Fruit fly (Drosophila melanogaster) whole organism, embryonic: ENCODE data around the gene natalisin.

Source experiments
- Antp ChIP-seq: fragments of 200-800 bp; sonication (Bioruptor generic); optimal IDR thresholded peaks from 3 replicates; lab custom pipeline; 2016; ENCODE audit warnings: missing biosample characterization, missing genetic modification characterization
- Asciz ChIP-seq: fragments of 200-800 bp; sonication (Bioruptor generic); optimal IDR thresholded peaks from 2 replicates; lab custom pipeline; 2017; ENCODE audit warnings: missing biosample characterization, mild to moderate bottlenecking, missing genetic modification characterization, missing genetic modification reagents
- CG1024 ChIP-seq: fragments of 200-800 bp; sonication (Bioruptor generic); IDR thresholded peaks from 2 replicates; pipeline ENCODE4 v1.3.6; 2022; ENCODE audit warnings: missing biosample characterization, missing genetic modification characterization
- CG11085 ChIP-seq: fragments of 200-800 bp; sonication (Bioruptor generic); IDR thresholded peaks from 2 replicates; pipeline ENCODE4 v1.3.6; 2022; ENCODE audit warnings: missing biosample characterization, missing genetic modification characterization
- CG11723 ChIP-seq: fragments of 200-800 bp; sonication (Bioruptor generic); optimal IDR thresholded peaks from 2 replicates; lab custom pipeline; 2017; ENCODE audit warnings: missing biosample characterization, mild to moderate bottlenecking, missing genetic modification characterization
- CG13287 ChIP-seq: fragments of 200-800 bp; sonication (Bioruptor generic); IDR thresholded peaks from 2 replicates; pipeline ENCODE4 v1.3.6; 2022; ENCODE audit warnings: missing biosample characterization, missing genetic modification characterization; ENCODE audit not compliant: partially characterized antibody
- CG15073 ChIP-seq: fragments of 200-800 bp; sonication (Bioruptor generic); optimal IDR thresholded peaks from 2 replicates; lab custom pipeline; 2016; ENCODE audit warnings: missing biosample characterization, missing genetic modification characterization
- CG1647 ChIP-seq: fragments of 200-800 bp; sonication (Bioruptor generic); optimal IDR thresholded peaks from 3 replicates; lab custom pipeline; 2016; ENCODE audit warnings: missing biosample characterization, missing genetic modification characterization
- CG16779 ChIP-seq: fragments of 200-800 bp; sonication (Bioruptor generic); IDR thresholded peaks from 2 replicates; pipeline ENCODE4 v1.3.6; 2022; ENCODE audit warnings: missing biosample characterization, missing genetic modification characterization
- CG17361 ChIP-seq: fragments of 200-800 bp; sonication (Bioruptor generic); IDR thresholded peaks from 3 replicates; pipeline ENCODE4 v1.3.6; 2022; ENCODE audit warnings: missing biosample characterization, missing genetic modification characterization
- CG17568 ChIP-seq: fragments of 200-800 bp; sonication (Bioruptor generic); optimal IDR thresholded peaks from 2 replicates; lab custom pipeline; 2018; ENCODE audit warnings: missing biosample characterization, mild to moderate bottlenecking, missing genetic modification characterization, moderate library complexity
- CG18262 ChIP-seq: fragments of 200-800 bp; optimal IDR thresholded peaks from 3 replicates; lab custom pipeline; 2019; ENCODE audit warnings: missing biosample characterization, mild to moderate bottlenecking, missing genetic modification characterization, moderate library complexity
- CG2199 ChIP-seq: fragments of 200-800 bp; sonication (Bioruptor generic); IDR thresholded peaks from 3 replicates; pipeline ENCODE4 v1.3.6; 2022; ENCODE audit warnings: missing biosample characterization, missing genetic modification characterization
- CG2678 ChIP-seq: fragments of 200-800 bp; sonication (Bioruptor generic); optimal IDR thresholded peaks from 3 replicates; lab custom pipeline; 2019; ENCODE audit warnings: missing biosample characterization, mild to moderate bottlenecking, missing genetic modification characterization, moderate library complexity
- CG6175 ChIP-seq: fragments of 200-800 bp; sonication (Bioruptor generic); IDR thresholded peaks from 3 replicates; pipeline ENCODE4 v1.3.6; 2022; ENCODE audit warnings: missing biosample characterization, missing genetic modification characterization
- CG7556 ChIP-seq: fragments of 200-800 bp; sonication (Bioruptor generic); optimal IDR thresholded peaks from 2 replicates; lab custom pipeline; 2017; ENCODE audit warnings: missing biosample characterization, mild to moderate bottlenecking, missing genetic modification characterization
- CG8944 ChIP-seq: fragments of 200-800 bp; sonication (Bioruptor generic); optimal IDR thresholded peaks from 3 replicates; lab custom pipeline; 2016; ENCODE audit warnings: missing biosample characterization, missing genetic modification characterization
- CG9437 ChIP-seq: fragments of 200-800 bp; sonication (Bioruptor generic); optimal IDR thresholded peaks from 2 replicates; lab custom pipeline; 2018; ENCODE audit warnings: missing biosample characterization, mild to moderate bottlenecking, missing genetic modification characterization
- Camta ChIP-seq: fragments of 200-800 bp; sonication (Bioruptor generic); optimal IDR thresholded peaks from 2 replicates; lab custom pipeline; 2016; ENCODE audit warnings: missing biosample characterization, missing genetic modification characterization
- Deaf1 ChIP-seq: fragments of 200-800 bp; optimal IDR thresholded peaks from 3 replicates; lab custom pipeline; 2019; ENCODE audit warnings: missing biosample characterization, mild to moderate bottlenecking, missing genetic modification characterization, moderate library complexity
- Ets65A ChIP-seq: fragments of 200-800 bp; sonication (Bioruptor generic); peaks from one replicate; lab custom pipeline; 2016; ENCODE audit warnings: missing biosample characterization, missing genetic modification characterization
- H15 ChIP-seq: fragments of 200-800 bp; sonication (Bioruptor generic); IDR thresholded peaks from 3 replicates; pipeline ENCODE4 v1.3.6; 2022; ENCODE audit warnings: missing biosample characterization, missing genetic modification characterization
- Hr39 ChIP-seq: fragments of >200 bp; optimal IDR thresholded peaks from 2 replicates; lab custom pipeline; 2017
- Med ChIP-seq: fragments of 200-800 bp; sonication (Bioruptor generic); peaks from one replicate; lab custom pipeline; 2016; ENCODE audit warnings: missing biosample characterization, missing genetic modification characterization, mild to moderate bottlenecking, inconsistent platforms, moderate library complexity
- Mrtf ChIP-seq: fragments of 200-800 bp; sonication (Bioruptor generic); IDR thresholded peaks from 3 replicates; pipeline ENCODE4 v1.3.6; 2022; ENCODE audit warnings: missing biosample characterization, missing genetic modification characterization
- NfI ChIP-seq: fragments of 200-800 bp; sonication (Bioruptor generic); optimal IDR thresholded peaks from 3 replicates; lab custom pipeline; 2018; ENCODE audit warnings: missing biosample characterization, mild to moderate bottlenecking, missing genetic modification characterization, moderate library complexity
- Oli ChIP-seq: fragments of 200-800 bp; sonication (Bioruptor generic); optimal IDR thresholded peaks from 2 replicates; lab custom pipeline; 2018; ENCODE audit warnings: missing biosample characterization, mild to moderate bottlenecking, missing genetic modification characterization, moderate library complexity
- Pdp1 ChIP-seq, 2 experiments: fragments of 200-800 bp; sonication (Bioruptor generic); optimal IDR thresholded peaks; 3 replicates each; lab custom pipeline; 2016; ENCODE audit warnings: missing biosample characterization in 2 of 2, missing genetic modification characterization in 2 of 2, mild to moderate bottlenecking in 1 of 2, moderate library complexity in 1 of 2
- Scr ChIP-seq: fragments of 200-800 bp; sonication (Bioruptor generic); IDR thresholded peaks from 2 replicates; pipeline ENCODE4 v1.3.6; 2022; ENCODE audit warnings: missing biosample characterization, missing genetic modification characterization; ENCODE audit not compliant: partially characterized antibody
- Sin3A ChIP-seq: fragments of >200 bp; optimal IDR thresholded peaks from 2 replicates; lab custom pipeline; 2018
- Six4 ChIP-seq: fragments of 200-800 bp; sonication (Bioruptor generic); optimal IDR thresholded peaks from 2 replicates; lab custom pipeline; 2016; ENCODE audit warnings: missing biosample characterization, missing genetic modification characterization
- Sox102F ChIP-seq: fragments of 200-800 bp; sonication (Bioruptor generic); optimal IDR thresholded peaks from 2 replicates; lab custom pipeline; 2018; ENCODE audit warnings: missing biosample characterization, mild to moderate bottlenecking, missing genetic modification characterization, moderate library complexity
- Spps ChIP-seq: fragments of 200-800 bp; sonication (Bioruptor generic); optimal IDR thresholded peaks from 2 replicates; lab custom pipeline; 2018; ENCODE audit warnings: missing biosample characterization, mild to moderate bottlenecking, missing genetic modification characterization
- Sry-δ ChIP-seq: fragments of 200-800 bp; sonication (Bioruptor generic); optimal IDR thresholded peaks from 2 replicates; lab custom pipeline; 2016; ENCODE audit warnings: missing biosample characterization, missing genetic modification characterization
- chif ChIP-seq, 2 experiments: fragments of 200-800 bp; sonication (Bioruptor generic); optimal IDR thresholded peaks; 3 replicates each; lab custom pipeline; 2016; ENCODE audit warnings: missing biosample characterization in 2 of 2, missing genetic modification characterization in 2 of 2
- chn ChIP-seq: fragments of 200-800 bp; sonication (Bioruptor generic); optimal IDR thresholded peaks from 2 replicates; lab custom pipeline; 2016; ENCODE audit warnings: missing biosample characterization, missing genetic modification characterization
- dmrt99B ChIP-seq: fragments of 200-800 bp; sonication (Bioruptor generic); optimal IDR thresholded peaks from 2 replicates; lab custom pipeline; 2018; ENCODE audit warnings: missing biosample characterization, mild to moderate bottlenecking, missing genetic modification characterization, moderate library complexity
- exex ChIP-seq: fragments of 200-800 bp; sonication (Bioruptor generic); optimal IDR thresholded peaks from 4 replicates; lab custom pipeline; 2018; ENCODE audit warnings: missing biosample characterization, mild to moderate bottlenecking, missing genetic modification characterization, moderate library complexity
- fd96Cb ChIP-seq: fragments of 200-800 bp; sonication (Bioruptor generic); optimal IDR thresholded peaks from 2 replicates; lab custom pipeline; 2018; ENCODE audit warnings: missing biosample characterization, mild to moderate bottlenecking, missing genetic modification characterization, moderate library complexity
- gce ChIP-seq: fragments of 200-800 bp; sonication (Bioruptor generic); IDR thresholded peaks from 3 replicates; pipeline ENCODE4 v1.3.6; 2022; ENCODE audit warnings: missing biosample characterization, missing genetic modification characterization
- gem ChIP-seq: fragments of 200-800 bp; sonication (Bioruptor generic); optimal IDR thresholded peaks from 2 replicates; lab custom pipeline; 2019; ENCODE audit warnings: missing biosample characterization, mild to moderate bottlenecking, missing genetic modification characterization, moderate library complexity
- gsb-n ChIP-seq: fragments of 200-800 bp; sonication (Bioruptor generic); optimal IDR thresholded peaks from 3 replicates; lab custom pipeline; 2018; ENCODE audit warnings: missing biosample characterization, mild to moderate bottlenecking, missing genetic modification characterization
- inv ChIP-seq: fragments of 200-800 bp; sonication (Bioruptor generic); IDR thresholded peaks from 2 replicates; pipeline ENCODE4 v1.3.6; 2022; ENCODE audit warnings: missing biosample characterization, missing genetic modification characterization; ENCODE audit not compliant: partially characterized antibody
- jigr1 ChIP-seq: fragments of 200-800 bp; sonication (Bioruptor generic); IDR thresholded peaks from 3 replicates; pipeline ENCODE4 v1.3.6; 2022; ENCODE audit warnings: missing biosample characterization, missing genetic modification characterization
- lab ChIP-seq: fragments of 200-800 bp; sonication (Bioruptor generic); optimal IDR thresholded peaks from 3 replicates; lab custom pipeline; 2017; ENCODE audit warnings: missing biosample characterization, missing genetic modification characterization, mild to moderate bottlenecking, moderate library complexity, missing genetic modification reagents
- onecut ChIP-seq: fragments of 200-800 bp; sonication (Bioruptor generic); IDR thresholded peaks from 2 replicates; pipeline ENCODE4 v1.3.6; 2022; ENCODE audit warnings: missing biosample characterization, missing genetic modification characterization
- pan ChIP-seq, 4 experiments: fragments of >200 bp in 3 of 4; fragments of 200-800 bp in 1 of 4; sonication (Bioruptor generic) in 1 of 4; optimal IDR thresholded peaks in 3 of 4; IDR thresholded peaks in 1 of 4; 2 replicates each; pipeline versions ENCODE4 v1.3.6 to Lab custom; 2017 to 2022; ENCODE audit warnings: missing biosample characterization in 2 of 4, missing genetic modification characterization in 2 of 4, mixed read lengths in 1 of 4
- repo ChIP-seq: fragments of 200-800 bp; sonication (Bioruptor generic); optimal IDR thresholded peaks from 2 replicates; lab custom pipeline; 2016; ENCODE audit warnings: missing biosample characterization, missing genetic modification characterization
- ro ChIP-seq: fragments of 200-800 bp; sonication (Bioruptor generic); IDR thresholded peaks from 2 replicates; pipeline ENCODE4 v1.3.6; 2022; ENCODE audit warnings: missing biosample characterization, missing genetic modification characterization
- unc-4 ChIP-seq: fragments of 200-800 bp; sonication (Bioruptor generic); IDR thresholded peaks from 2 replicates; pipeline ENCODE4 v1.3.6; 2022; ENCODE audit warnings: missing biosample characterization, missing genetic modification characterization; ENCODE audit not compliant: partially characterized antibody
- vnd ChIP-seq: fragments of 200-800 bp; sonication (Bioruptor generic); IDR thresholded peaks from 3 replicates; pipeline ENCODE4 v1.3.6; 2022; ENCODE audit warnings: missing biosample characterization, missing genetic modification characterization; ENCODE audit not compliant: partially characterized antibody
- wdn ChIP-seq: fragments of 200-800 bp; sonication (Bioruptor generic); IDR thresholded peaks from 2 replicates; pipeline ENCODE4 v1.3.6; 2022; ENCODE audit warnings: missing biosample characterization, missing genetic modification characterization

natalisin gene

DNA sequence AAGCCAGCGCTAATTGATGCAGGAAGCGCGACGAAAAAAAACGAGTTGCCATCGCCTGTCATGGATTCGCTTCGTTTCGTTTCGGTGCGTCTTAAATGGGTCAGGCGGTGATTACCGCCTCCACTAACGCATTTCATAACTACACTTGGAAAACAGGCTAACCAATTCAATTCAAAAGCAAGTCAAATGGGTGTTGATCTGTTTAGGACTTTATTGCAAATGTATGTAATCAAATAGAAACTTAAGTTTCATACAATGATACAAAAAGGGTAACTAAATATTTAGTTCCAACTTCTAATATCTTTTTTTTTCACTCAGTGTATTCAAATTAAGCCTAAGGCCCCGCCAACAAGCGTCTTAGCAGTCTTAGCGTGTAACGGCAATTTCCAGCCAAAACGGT is 6.4 kb downstream of the natalisin start:
- no peak for TF ChIP-seq Spps (tag; lab: Kevin White, UChicago)
- TF ChIP-seq fd96Cb: peak; percentile 17
- TF ChIP-seq Med (GFP tag; lab: Kevin White, UChicago): peak; percentile 34
- no peak for TF ChIP-seq gsb-n
- TF ChIP-seq chn (GFP tag; lab: Kevin White, UChicago): no peak
- TF ChIP-seq Asciz (GFP tag; lab: Kevin White, UChicago): no peak
- peak; percentile 12 for TF ChIP-seq CG2678 (tag; lab: Kevin White, UChicago)
- no peak for TF ChIP-seq H15
- no peak for TF ChIP-seq NfI (GFP tag; lab: Kevin White, UChicago)
- TF ChIP-seq CG17568 (GFP tag; lab: Kevin White, UChicago): no peak
- TF ChIP-seq Deaf1 (tag; lab: Kevin White, UChicago): no peak
- no peak for TF ChIP-seq pan (optimal IDR thresholded peaks at IDR 0.05; lab: Kevin White, UChicago)
- no peak for TF ChIP-seq pan (GFP tag; optimal IDR thresholded peaks at IDR 0.05 in 1 of 2, IDR thresholded peaks at IDR 0.05 in 1 of 2)
- no peak for TF ChIP-seq CG16779 (GFP tag; lab: Robert Waterston, UW)
- no peak for TF ChIP-seq Antp (GFP tag; lab: Kevin White, UChicago)
- TF ChIP-seq CG8944 (GFP tag; lab: Kevin White, UChicago): no peak
- TF ChIP-seq chif (GFP tag; optimal IDR thresholded peaks at IDR 0.05; lab: Kevin White, UChicago): no peak
- TF ChIP-seq CG9437 (GFP tag; lab: Kevin White, UChicago): no peak
- TF ChIP-seq CG18262 (tag; lab: Kevin White, UChicago): no peak
- no peak for TF ChIP-seq exex
- TF ChIP-seq Scr (GFP tag; lab: Robert Waterston, UW): no peak
- TF ChIP-seq unc-4 (GFP tag; lab: Robert Waterston, UW): no peak
- no peak for TF ChIP-seq CG17361 (GFP tag; lab: Robert Waterston, UW)
- TF ChIP-seq Hr39: no peak
- no peak for TF ChIP-seq inv (GFP tag; lab: Robert Waterston, UW)
- peak; percentile 50 for TF ChIP-seq Ets65A (GFP tag; lab: Kevin White, UChicago)
- no peak for TF ChIP-seq Sin3A (lab: Kevin White, UChicago)
- TF ChIP-seq jigr1 (GFP tag; lab: Robert Waterston, UW): no peak
- no peak for TF ChIP-seq Camta (GFP tag; lab: Kevin White, UChicago)
- no peak for TF ChIP-seq CG13287 (GFP tag; lab: Robert Waterston, UW)
- TF ChIP-seq gem (tag; lab: Kevin White, UChicago): peak; percentile 28
- TF ChIP-seq Sox102F (GFP tag; lab: Kevin White, UChicago): peak; percentile 4
- TF ChIP-seq repo (GFP tag; lab: Kevin White, UChicago): no peak
- peak; percentile 12 for TF ChIP-seq Oli (tag; lab: Kevin White, UChicago)
- peak; percentile 1 for TF ChIP-seq lab (GFP tag; lab: Kevin White, UChicago)
- no peak for TF ChIP-seq ro
- TF ChIP-seq Mrtf: no peak
- no peak for TF ChIP-seq Six4 (GFP tag; lab: Kevin White, UChicago)
- no peak for TF ChIP-seq CG11085 (GFP tag; lab: Robert Waterston, UW)
- TF ChIP-seq Sry-δ (GFP tag; lab: Kevin White, UChicago): no peak
- TF ChIP-seq onecut (GFP tag; lab: Robert Waterston, UW): no peak
- TF ChIP-seq CG11723: no peak
- TF ChIP-seq CG1024 (GFP tag; lab: Robert Waterston, UW): no peak
- no peak for TF ChIP-seq CG2199
- TF ChIP-seq CG15073 (GFP tag; lab: Kevin White, UChicago): no peak
- peak; percentile 50 for TF ChIP-seq dmrt99B (tag; lab: Kevin White, UChicago)
- TF ChIP-seq CG6175 (GFP tag; lab: Robert Waterston, UW): no peak
- no peak for TF ChIP-seq CG1647
- no peak for TF ChIP-seq vnd (GFP tag; lab: Robert Waterston, UW)
- no peak for TF ChIP-seq wdn
- peak in 1 of 2 experiments; percentile 12 for TF ChIP-seq Pdp1 (GFP tag; optimal IDR thresholded peaks at IDR 0.05; lab: Kevin White, UChicago)
- TF ChIP-seq CG7556 (GFP tag; lab: Kevin White, UChicago): no peak
- TF ChIP-seq gce (GFP tag; lab: Robert Waterston, UW): no peak
